Worm (Caenorhabditis elegans) whole organism, L2 larva: ENCODE data around the gene R02F11.2.

Experiments
- R02D3.7 ChIP-seq: fragments of 150-350 bp; optimal IDR thresholded peaks from 2 replicates; lab custom pipeline; 2014; ENCODE audit warnings: missing biosample characterization, missing genetic modification characterization
- Y55F3AM.14 ChIP-seq: fragments of 200-800 bp; sonication (Bioruptor generic); optimal IDR thresholded peaks from 2 replicates; lab custom pipeline; 2018; ENCODE audit warnings: mild to moderate bottlenecking, missing genetic modification characterization, missing compliant biosample characterization
- ZK546.5 ChIP-seq: sonication (generic microtip); optimal IDR thresholded peaks from 2 replicates; lab custom pipeline; 2017; ENCODE audit warnings: missing biosample characterization, missing genetic modification characterization
- alr-1 ChIP-seq: fragments of 150-350 bp; optimal IDR thresholded peaks from 2 replicates; lab custom pipeline; 2014; ENCODE audit warnings: missing biosample characterization, missing genetic modification characterization
- aly-2 ChIP-seq: fragments of 150-350 bp; optimal IDR thresholded peaks from 2 replicates; lab custom pipeline; 2014; ENCODE audit warnings: missing biosample characterization, missing genetic modification characterization
- ama-1 ChIP-seq: fragments of 150-350 bp; optimal IDR thresholded peaks from 2 replicates; lab custom pipeline; 2018; ENCODE audit warnings: inconsistent platforms
- blmp-1 ChIP-seq: sonication (generic microtip); optimal IDR thresholded peaks from 2 replicates; lab custom pipeline; 2017; ENCODE audit warnings: missing genetic modification characterization, mild to moderate bottlenecking, missing compliant biosample characterization, antibody characterized with exemption, moderate library complexity; ENCODE audit not compliant: insufficient read depth
- ceh-16 ChIP-seq: fragments of 150-350 bp; optimal IDR thresholded peaks from 2 replicates; lab custom pipeline; 2014; ENCODE audit warnings: missing biosample characterization, missing genetic modification characterization
- ceh-82 ChIP-seq: fragments of 150-350 bp; optimal IDR thresholded peaks from 2 replicates; lab custom pipeline; 2014; ENCODE audit warnings: missing biosample characterization, missing genetic modification characterization
- egl-27 ChIP-seq: sonication (generic microtip); optimal IDR thresholded peaks from 3 replicates; lab custom pipeline; 2017; ENCODE audit warnings: missing biosample characterization, missing genetic modification reagents, missing genetic modification characterization
- elt-1 ChIP-seq: fragments of 150-350 bp; optimal IDR thresholded peaks from 2 replicates; lab custom pipeline; 2014; ENCODE audit warnings: missing biosample characterization, missing genetic modification characterization
- elt-3 ChIP-seq: sonication (generic microtip); optimal IDR thresholded peaks from 2 replicates; lab custom pipeline; 2017; ENCODE audit warnings: missing biosample characterization, missing genetic modification characterization
- gmeb-1 ChIP-seq: fragments of 150-350 bp; optimal IDR thresholded peaks from 2 replicates; lab custom pipeline; 2014; ENCODE audit warnings: missing biosample characterization, missing genetic modification characterization
- lin-11 ChIP-seq: fragments of 150-350 bp; sonication (generic microtip); optimal IDR thresholded peaks from 2 replicates; lab custom pipeline; 2014; ENCODE audit warnings: missing biosample characterization, missing genetic modification characterization, inconsistent platforms, mixed read lengths
- lin-39 ChIP-seq: fragments of 150-350 bp; optimal IDR thresholded peaks from 2 replicates; lab custom pipeline; 2014; ENCODE audit warnings: missing biosample characterization, missing genetic modification reagents, missing genetic modification characterization
- lsy-2 ChIP-seq, 2 experiments: fragments of 150-350 bp in 1 of 2; sonication (generic microtip) in 1 of 2; optimal IDR thresholded peaks; 2 replicates each; lab custom pipeline; 2014 to 2017; ENCODE audit warnings: missing biosample characterization in 2 of 2, missing genetic modification characterization in 2 of 2
- mab-5 ChIP-seq: fragments of 150-350 bp; optimal IDR thresholded peaks from 2 replicates; lab custom pipeline; 2014; ENCODE audit warnings: missing biosample characterization, missing genetic modification characterization
- nhr-11 ChIP-seq: fragments of 150-350 bp; optimal IDR thresholded peaks from 2 replicates; lab custom pipeline; 2014; ENCODE audit warnings: missing biosample characterization, missing genetic modification characterization
- nhr-129 ChIP-seq: fragments of 150-350 bp; optimal IDR thresholded peaks from 2 replicates; lab custom pipeline; 2014; ENCODE audit warnings: missing biosample characterization, missing genetic modification characterization
- nhr-21 ChIP-seq: fragments of 150-350 bp; optimal IDR thresholded peaks from 2 replicates; lab custom pipeline; 2014; ENCODE audit warnings: missing biosample characterization, missing genetic modification characterization
- nhr-23 ChIP-seq: fragments of 150-350 bp; optimal IDR thresholded peaks from 2 replicates; lab custom pipeline; 2014; ENCODE audit warnings: missing biosample characterization, missing genetic modification reagents, missing genetic modification characterization
- nhr-25 ChIP-seq: fragments of 150-350 bp; sonication (generic microtip); optimal IDR thresholded peaks from 3 replicates; lab custom pipeline; 2014; ENCODE audit warnings: missing biosample characterization, missing genetic modification characterization
- nhr-77 ChIP-seq: fragments of 150-350 bp; optimal IDR thresholded peaks from 2 replicates; lab custom pipeline; 2014; ENCODE audit warnings: missing biosample characterization, missing genetic modification characterization
- peb-1 ChIP-seq: fragments of 150-350 bp; optimal IDR thresholded peaks from 2 replicates; lab custom pipeline; 2014; ENCODE audit warnings: missing biosample characterization, missing genetic modification characterization
- skn-1 ChIP-seq: sonication (generic microtip); optimal IDR thresholded peaks from 2 replicates; lab custom pipeline; 2017; ENCODE audit warnings: missing biosample characterization, missing genetic modification characterization
- sma-3 ChIP-seq: sonication (generic microtip); optimal IDR thresholded peaks from 2 replicates; lab custom pipeline; 2016; ENCODE audit warnings: missing genetic modification reagents, missing genetic modification characterization, missing compliant biosample characterization
- sma-9 ChIP-seq, 2 experiments: fragments of 150-350 bp in 1 of 2; sonication (generic microtip) in 1 of 2; optimal IDR thresholded peaks; 2 replicates each; lab custom pipeline; 2014 to 2016; ENCODE audit warnings: missing genetic modification characterization in 2 of 2, mild to moderate bottlenecking in 1 of 2, missing biosample characterization in 1 of 2, missing compliant biosample characterization in 1 of 2, missing genetic modification reagents in 1 of 2, moderate library complexity in 1 of 2
- snpc-4 ChIP-seq: fragments of 150-350 bp; optimal IDR thresholded peaks from 2 replicates; lab custom pipeline; 2014; ENCODE audit warnings: missing biosample characterization, missing genetic modification characterization
- unc-39 ChIP-seq: fragments of 150-350 bp; optimal IDR thresholded peaks from 2 replicates; lab custom pipeline; 2014; ENCODE audit warnings: missing biosample characterization, missing genetic modification characterization
- unc-55 ChIP-seq: fragments of 150-350 bp; sonication (generic microtip); optimal IDR thresholded peaks from 3 replicates; lab custom pipeline; 2014; ENCODE audit warnings: missing biosample characterization, missing genetic modification reagents, missing genetic modification characterization
- unc-62 ChIP-seq: fragments of 150-350 bp; optimal IDR thresholded peaks from 2 replicates; lab custom pipeline; 2014; ENCODE audit warnings: missing biosample characterization, missing genetic modification reagents, missing genetic modification characterization
- ztf-11 ChIP-seq: sonication (generic microtip); optimal IDR thresholded peaks from 2 replicates; lab custom pipeline; 2017; ENCODE audit warnings: missing biosample characterization, missing genetic modification characterization

R02F11.2 gene

ce11 chrV:4787166-4787565 is 7.2 kb upstream of the R02F11.2 start, which contains the start of gene R02F11.9:
R02F11.9 (plus strand) TSS chrV:4787466.
- no peak for TF ChIP-seq gmeb-1 (tag; lab: Kevin White, UChicago)
- no peak for TF ChIP-seq R02D3.7 (tag; lab: Kevin White, UChicago)
- TF ChIP-seq nhr-129 (tag; lab: Kevin White, UChicago), result no peak
- no peak for TF ChIP-seq elt-3 (tag; lab: Kevin White, UChicago)
- TF ChIP-seq ceh-16 (tag; lab: Kevin White, UChicago), result no peak
- no peak for TF ChIP-seq ceh-82 (tag; lab: Kevin White, UChicago)
- no peak for TF ChIP-seq elt-1 (tag; lab: Kevin White, UChicago)
- TF ChIP-seq, all 48 proteins: peak for 0

DNA sequence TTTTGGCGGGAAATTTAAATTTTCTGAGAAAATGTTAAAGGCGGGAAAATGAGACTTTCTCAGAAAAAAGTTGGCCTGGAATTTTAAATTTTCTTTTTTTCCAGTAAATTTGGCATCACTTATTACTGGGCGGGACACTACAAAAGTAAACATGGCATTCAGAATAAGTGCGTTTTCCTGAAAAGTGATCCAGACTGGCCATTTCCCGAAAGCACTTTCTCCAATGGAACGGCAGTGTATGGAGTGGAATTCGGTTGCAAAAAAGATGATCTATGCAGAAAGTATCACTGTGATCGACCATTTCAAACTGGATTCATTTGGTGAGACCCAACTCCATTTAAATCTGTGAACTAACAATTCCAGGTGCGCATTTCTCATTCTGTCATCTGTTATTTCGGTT is 6.6 kb upstream of the R02F11.2 start:
- TF ChIP-seq nhr-129 (tag; lab: Kevin White, UChicago), result no peak
- no peak for TF ChIP-seq alr-1 (tag; lab: Kevin White, UChicago)
- no peak for TF ChIP-seq unc-62
- TF ChIP-seq nhr-11 (tag; lab: Kevin White, UChicago), result no peak
- no peak for TF ChIP-seq snpc-4 (tag; lab: Kevin White, UChicago)
- no peak for TF ChIP-seq peb-1 (tag; lab: Kevin White, UChicago)
- TF ChIP-seq blmp-1 (tag; lab: Kevin White, UChicago), result no peak
- no peak for TF ChIP-seq Y55F3AM.14
- no peak for TF ChIP-seq ztf-11 (tag; lab: Kevin White, UChicago)
- TF ChIP-seq ceh-82 (tag; lab: Kevin White, UChicago), result no peak
- TF ChIP-seq mab-5 (tag; lab: Kevin White, UChicago), result no peak
- TF ChIP-seq sma-3 (GFP tag; lab: Kevin White, UChicago), result no peak
- TF ChIP-seq ZK546.5 (tag; lab: Kevin White, UChicago), result no peak
- TF ChIP-seq skn-1 (tag; lab: Kevin White, UChicago), result no peak
- no peak for TF ChIP-seq unc-39 (tag; lab: Kevin White, UChicago)
- no peak for TF ChIP-seq nhr-77
- TF ChIP-seq lin-11 (tag; lab: Kevin White, UChicago), result no peak

DNA sequence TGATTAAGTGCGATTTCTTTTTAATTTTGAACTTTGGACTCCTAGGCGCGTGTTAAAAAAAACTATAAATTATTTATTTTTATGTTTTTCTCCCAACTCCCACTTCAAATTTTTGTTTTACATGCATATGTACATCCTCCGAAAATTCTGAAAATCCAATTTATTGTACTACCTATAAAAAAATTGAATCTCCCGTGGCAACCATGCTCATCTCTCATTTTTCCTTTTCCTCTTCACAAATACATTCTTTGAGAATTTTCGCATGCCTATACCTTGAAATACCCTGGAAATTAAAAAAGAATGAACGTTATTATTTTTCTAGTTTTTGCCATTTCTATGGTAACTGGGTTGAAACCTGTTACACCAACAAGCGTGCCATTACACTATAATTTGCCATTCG is 5.6 kb upstream of the R02F11.2 start, which contains the start of gene R02F11.10:
TSS of gene R02F11.10 (plus strand) at position 301 of the 400 bp plus-strand sequence.
- TF ChIP-seq nhr-25 (tag; lab: Kevin White, UChicago) (no peak), lsy-2 (tag; optimal IDR thresholded peaks at IDR 0.05; lab: Kevin White, UChicago) (no peak), egl-27 (tag; lab: Kevin White, UChicago) (no peak), skn-1 (tag; lab: Kevin White, UChicago) (no peak)

DNA sequence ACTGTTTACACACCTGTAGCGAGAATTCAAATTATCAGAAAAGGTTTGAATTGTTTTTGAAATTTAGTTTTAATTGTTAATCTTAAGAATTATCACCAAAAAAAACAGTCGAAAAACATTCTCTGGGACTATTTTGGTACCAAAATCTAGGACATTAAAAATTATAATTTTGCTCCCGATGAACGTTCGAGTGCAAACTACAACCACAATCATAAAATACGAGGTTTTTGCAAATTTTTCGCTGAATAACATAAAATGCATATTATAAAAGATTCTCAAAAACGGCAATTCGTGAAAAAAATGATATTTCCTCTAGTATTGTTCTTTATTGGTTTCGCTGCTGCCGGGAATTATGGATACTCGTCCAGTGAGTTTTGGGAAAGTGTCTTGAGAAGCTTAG is 4.0 kb upstream of the R02F11.2 start, which contains the start of gene R02F11.12:
TSS of gene R02F11.12 (plus strand) at position 301 of the 400 bp plus-strand sequence.
- TF ChIP-seq nhr-77 (no peak), lin-39 (tag; lab: Kevin White, UChicago) (no peak), peb-1 (tag; lab: Kevin White, UChicago) (no peak), ceh-82 (tag; lab: Kevin White, UChicago) (no peak), aly-2 (tag; lab: Kevin White, UChicago) (no peak), unc-55 (GFP tag; lab: Kevin White, UChicago) (no peak), nhr-23 (tag; lab: Kevin White, UChicago) (no peak), egl-27 (tag; lab: Kevin White, UChicago) (no peak), ama-1 (no peak), skn-1 (tag; lab: Kevin White, UChicago) (no peak)

DNA sequence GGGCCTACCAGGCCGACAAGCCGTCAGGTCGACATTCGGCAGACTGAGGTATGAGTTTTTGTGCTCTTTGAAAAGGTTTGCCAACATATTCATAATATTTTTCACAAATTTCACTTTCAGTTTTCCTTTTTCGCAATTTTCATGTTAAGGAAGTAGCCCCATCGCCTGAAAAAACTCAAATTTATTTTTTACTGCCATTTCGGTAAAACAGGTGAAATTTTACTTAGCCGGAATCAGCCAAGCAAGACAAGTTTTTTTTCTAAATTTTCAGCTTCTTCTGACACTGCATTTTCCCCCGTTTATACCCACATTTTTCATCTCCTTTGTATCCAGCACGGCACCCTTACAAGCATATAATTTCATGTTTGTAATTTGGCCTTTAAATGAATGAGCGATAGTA is 2.8 kb upstream of the R02F11.2 start, which contains the start of gene R02F11.11:
TSS of gene R02F11.11 (plus strand) at position 301 of the 400 bp plus-strand sequence.
- TF ChIP-seq unc-62 (no peak), mab-5 (tag; lab: Kevin White, UChicago) (no peak), nhr-77 (no peak), aly-2 (tag; lab: Kevin White, UChicago) (no peak), nhr-21 (tag; lab: Kevin White, UChicago) (no peak), sma-9 (GFP tag; optimal IDR thresholded peaks at IDR 0.05; lab: Kevin White, UChicago) (no peak), sma-9 (tag; optimal IDR thresholded peaks at IDR 0.05; lab: Kevin White, UChicago) (no peak)
